Fruit fly (Drosophila melanogaster) whole organism, wandering third instar larva: ENCODE data around the gene MICAL-like.

Source experiments
- Abd-B ChIP-seq: fragments of >200 bp; optimal IDR thresholded peaks from 2 replicates; lab custom pipeline; 2017; ENCODE audit warnings: missing biosample characterization, missing genetic modification characterization
- CG32264 ChIP-seq: fragments of 200-800 bp; sonication (Bioruptor generic); optimal IDR thresholded peaks from 2 replicates; lab custom pipeline; 2016; ENCODE audit warnings: missing biosample characterization, missing genetic modification characterization
- CrebA ChIP-seq: fragments of 200-800 bp; sonication (Bioruptor generic); optimal IDR thresholded peaks from 2 replicates; lab custom pipeline; 2016; ENCODE audit warnings: missing biosample characterization, mild to moderate bottlenecking, missing genetic modification characterization, borderline replicate concordance
- GATAd ChIP-seq: sonication (Bioruptor generic); optimal IDR thresholded peaks from 2 replicates; lab custom pipeline; 2016; ENCODE audit warnings: missing biosample characterization, missing genetic modification characterization
- HLH106 ChIP-seq: fragments of 200-800 bp; optimal IDR thresholded peaks from 3 replicates; lab custom pipeline; 2019; ENCODE audit warnings: missing biosample characterization, mild to moderate bottlenecking, missing genetic modification characterization, moderate library complexity
- Hr78 ChIP-seq: fragments of >200 bp; optimal IDR thresholded peaks from 2 replicates; lab custom pipeline; 2017; ENCODE audit warnings: missing biosample characterization, missing genetic modification characterization
- Hr83 ChIP-seq: fragments of 200-300 bp; sonication (Bioruptor generic); optimal IDR thresholded peaks from 2 replicates; lab custom pipeline; 2016; ENCODE audit warnings: missing biosample characterization, mild to moderate bottlenecking, missing genetic modification characterization, moderate library complexity; ENCODE audit not compliant: poor library complexity, severe bottlenecking
- OdsH ChIP-seq: fragments of 200-800 bp; sonication (Bioruptor generic); optimal IDR thresholded peaks from 2 replicates; lab custom pipeline; 2016; ENCODE audit warnings: missing biosample characterization, mild to moderate bottlenecking, missing genetic modification characterization
- Rel ChIP-seq, 2 experiments: fragments of 200-800 bp; sonication (Bioruptor generic) in 1 of 2; optimal IDR thresholded peaks; 2 replicates in 1 of 2; 3 replicates in 1 of 2; lab custom pipeline; 2016 to 2019; ENCODE audit warnings: mild to moderate bottlenecking in 2 of 2, missing biosample characterization in 2 of 2, missing genetic modification characterization in 2 of 2, moderate library complexity in 1 of 2
- jim ChIP-seq: fragments of 175-275, 200-325 bp; sonication (Bioruptor generic); optimal IDR thresholded peaks from 2 replicates; lab custom pipeline; 2016; ENCODE audit warnings: missing biosample characterization, mild to moderate bottlenecking, missing genetic modification characterization
- rgr ChIP-seq: fragments of 200-800 bp; sonication (Bioruptor generic); optimal IDR thresholded peaks from 3 replicates; lab custom pipeline; 2016; ENCODE audit warnings: missing biosample characterization, mild to moderate bottlenecking, missing genetic modification characterization

DNA sequence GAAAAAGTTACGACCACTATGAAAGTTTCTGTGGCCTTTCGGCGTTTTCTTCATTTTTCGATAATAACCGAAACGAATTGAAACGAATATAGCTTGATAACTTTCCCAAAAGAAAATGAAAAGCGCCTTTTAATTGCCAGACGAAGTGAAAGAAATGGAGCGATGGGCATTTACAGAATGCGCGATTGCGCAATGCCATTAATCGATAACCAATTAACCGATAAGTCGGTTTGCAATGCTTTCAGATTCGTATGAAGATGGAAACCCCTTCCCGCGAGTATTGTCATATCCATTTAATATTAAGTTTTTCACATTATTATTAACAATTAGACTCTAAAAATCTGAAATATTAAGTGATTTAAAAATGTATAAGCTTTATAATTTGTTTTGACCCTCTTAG lies 12.2 kb upstream of the MICAL-like start:
- TF ChIP-seq CrebA (no peak), Rel (GFP tag; optimal IDR thresholded peaks at IDR 0.05; lab: Kevin White, UChicago) (no peak), Rel (tag; optimal IDR thresholded peaks at IDR 0.05; lab: Kevin White, UChicago) (no peak), Hr78 (GFP tag; lab: Kevin White, UChicago) (no peak), OdsH (GFP tag; lab: Kevin White, UChicago) (no peak), Abd-B (GFP tag; lab: Kevin White, UChicago) (no peak), rgr (no peak), Hr83 (GFP tag; lab: Kevin White, UChicago) (no peak), HLH106 (tag; lab: Kevin White, UChicago) (no peak), GATAd (GFP tag; lab: Kevin White, UChicago) (no peak), jim (GFP tag; lab: Kevin White, UChicago) (no peak), CG32264 (GFP tag; lab: Kevin White, UChicago) (no peak)
